Worm (Caenorhabditis elegans) whole organism, L4 larva: ENCODE results near the gene rps-27.

Source experiments
- F10B5.3 ChIP-seq: sonication (generic microtip); optimal IDR thresholded peaks from 2 replicates; lab custom pipeline; 2016; ENCODE audit warnings: mild to moderate bottlenecking, missing genetic modification characterization, missing compliant biosample characterization
- F37D6.2 ChIP-seq: sonication (generic microtip); optimal IDR thresholded peaks from 2 replicates; lab custom pipeline; 2016; ENCODE audit warnings: mild to moderate bottlenecking, missing genetic modification characterization, missing compliant biosample characterization
- F49E8.2 ChIP-seq: sonication (generic microtip); optimal IDR thresholded peaks from 2 replicates; lab custom pipeline; 2016; ENCODE audit warnings: missing compliant biosample characterization, mild to moderate bottlenecking, missing genetic modification characterization, borderline replicate concordance
- R02D3.7 ChIP-seq: fragments of 150-350 bp; sonication (generic microtip); optimal IDR thresholded peaks from 3 replicates; lab custom pipeline; 2014; ENCODE audit warnings: missing biosample characterization, missing genetic modification characterization
- Y5F2A.4 ChIP-seq: fragments of 200-800 bp; sonication (Bioruptor generic); optimal IDR thresholded peaks from 2 replicates; lab custom pipeline; 2018; ENCODE audit warnings: mild to moderate bottlenecking, missing genetic modification characterization, missing compliant biosample characterization
- aly-2 ChIP-seq: sonication (generic microtip); optimal IDR thresholded peaks from 2 replicates; lab custom pipeline; 2018; ENCODE audit warnings: missing biosample characterization, missing genetic modification characterization
- arid-1 ChIP-seq: fragments of 200-800 bp; sonication (Bioruptor generic); conservative IDR thresholded peaks from 2 replicates; pipeline ENCODE4 v1.3.6; 2022; ENCODE audit warnings: missing genetic modification reagents, missing genetic modification characterization, missing compliant biosample characterization
- ceh-62 ChIP-seq: sonication (generic microtip); optimal IDR thresholded peaks from 2 replicates; lab custom pipeline; 2017; ENCODE audit warnings: missing biosample characterization, missing genetic modification characterization
- cey-2 ChIP-seq: sonication (generic microtip); optimal IDR thresholded peaks from 3 replicates; lab custom pipeline; 2017; ENCODE audit warnings: missing genetic modification characterization, mild to moderate bottlenecking, missing compliant biosample characterization, antibody characterized with exemption, borderline replicate concordance; ENCODE audit not compliant: insufficient read depth
- dmd-6 ChIP-seq: fragments of 200-800 bp; sonication (Bioruptor generic); IDR thresholded peaks from 2 replicates; pipeline ENCODE4 v1.3.6; 2022; ENCODE audit warnings: missing genetic modification reagents, missing genetic modification characterization, missing compliant biosample characterization
- dpl-1 ChIP-seq: fragments of 150-350 bp; optimal IDR thresholded peaks from 2 replicates; lab custom pipeline; 2014; ENCODE audit warnings: missing biosample characterization, missing genetic modification reagents, missing genetic modification characterization
- duxl-1 ChIP-seq: sonication (generic microtip); optimal IDR thresholded peaks from 2 replicates; lab custom pipeline; 2016; ENCODE audit warnings: mild to moderate bottlenecking, missing genetic modification characterization, moderate library complexity, missing compliant biosample characterization; ENCODE audit not compliant: poor library complexity
- dve-1 ChIP-seq: sonication (generic microtip); optimal IDR thresholded peaks from 2 replicates; lab custom pipeline; 2017; ENCODE audit warnings: antibody characterized with exemption, mild to moderate bottlenecking, missing genetic modification characterization, missing compliant biosample characterization; ENCODE audit not compliant: insufficient read depth
- egl-27 ChIP-seq: sonication (generic microtip); optimal IDR thresholded peaks from 3 replicates; lab custom pipeline; 2017; ENCODE audit warnings: missing biosample characterization, missing genetic modification reagents, missing genetic modification characterization
- hif-1 ChIP-seq, 2 experiments: sonication (generic microtip); optimal IDR thresholded peaks; 2 replicates each; lab custom pipeline; 2016 to 2017; ENCODE audit warnings: missing compliant biosample characterization in 2 of 2, missing genetic modification characterization in 2 of 2, missing genetic modification reagents in 2 of 2, missing genotype in 2 of 2, mild to moderate bottlenecking in 1 of 2
- hlh-11 ChIP-seq: fragments of 200-800 bp; sonication (Bioruptor generic); optimal IDR thresholded peaks from 2 replicates; lab custom pipeline; 2018; ENCODE audit warnings: mild to moderate bottlenecking, missing genetic modification characterization, missing compliant biosample characterization
- hlh-30 ChIP-seq: sonication (generic microtip); optimal IDR thresholded peaks from 2 replicates; lab custom pipeline; 2017; ENCODE audit warnings: antibody characterized with exemption, mild to moderate bottlenecking, missing genetic modification characterization, missing compliant biosample characterization; ENCODE audit not compliant: insufficient read depth
- hmg-1.1 ChIP-seq: fragments of 200-800 bp; sonication (Bioruptor generic); IDR thresholded peaks from 2 replicates; pipeline ENCODE4 v1.3.6; 2022; ENCODE audit warnings: missing genetic modification reagents, missing genetic modification characterization, missing compliant biosample characterization
- lin-15B ChIP-seq: fragments of 150-350 bp; sonication (generic microtip); optimal IDR thresholded peaks from 3 replicates; lab custom pipeline; 2014; ENCODE audit warnings: missing biosample characterization, missing genetic modification characterization
- lin-38 ChIP-seq: fragments of 200-800 bp; sonication (Bioruptor generic); IDR thresholded peaks from 2 replicates; pipeline ENCODE4 v1.3.6; 2022; ENCODE audit warnings: missing genetic modification reagents, missing genetic modification characterization, missing compliant biosample characterization
- lir-3 ChIP-seq: sonication (generic microtip); optimal IDR thresholded peaks from 2 replicates; lab custom pipeline; 2016; ENCODE audit warnings: mild to moderate bottlenecking, missing genetic modification characterization, missing compliant biosample characterization
- lsy-2 ChIP-seq, 2 experiments: fragments of 150-350 bp in 1 of 2; sonication (generic microtip) in 1 of 2; optimal IDR thresholded peaks; 2 replicates each; lab custom pipeline; 2014 to 2017; ENCODE audit warnings: missing biosample characterization in 2 of 2, missing genetic modification characterization in 2 of 2
- mdl-1 ChIP-seq, 2 experiments: fragments of 150-350 bp in 1 of 2; sonication (generic microtip) in 1 of 2; optimal IDR thresholded peaks; 2 replicates each; lab custom pipeline; 2014 to 2017; ENCODE audit warnings: missing biosample characterization in 2 of 2, missing genetic modification characterization in 2 of 2
- mdt-29 ChIP-seq: fragments of 200-800 bp; sonication (Bioruptor generic); IDR thresholded peaks from 2 replicates; pipeline ENCODE4 v1.3.6; 2022; ENCODE audit warnings: missing genetic modification reagents, missing genetic modification characterization, missing compliant biosample characterization
- mep-1 ChIP-seq: fragments of 150-350 bp; sonication (generic microtip); optimal IDR thresholded peaks from 3 replicates; lab custom pipeline; 2014; ENCODE audit warnings: missing biosample characterization, missing genetic modification characterization
- mes-2 ChIP-seq: sonication (generic microtip); optimal IDR thresholded peaks from 2 replicates; lab custom pipeline; 2016; ENCODE audit warnings: missing genotype, mild to moderate bottlenecking, missing genetic modification characterization, missing compliant biosample characterization; ENCODE audit not compliant: poor library complexity, severe bottlenecking
- mxl-3 ChIP-seq: fragments of 200-800 bp; sonication (Bioruptor generic); optimal IDR thresholded peaks from 2 replicates; lab custom pipeline; 2018; ENCODE audit warnings: mild to moderate bottlenecking, missing genetic modification characterization, missing compliant biosample characterization
- nhr-10 ChIP-seq: fragments of 150-350 bp; optimal IDR thresholded peaks from 2 replicates; lab custom pipeline; 2014; ENCODE audit warnings: missing biosample characterization, missing genetic modification characterization
- nhr-102 ChIP-seq: sonication (generic microtip); optimal IDR thresholded peaks from 2 replicates; lab custom pipeline; 2016; ENCODE audit warnings: mild to moderate bottlenecking, missing genetic modification characterization, moderate library complexity, missing compliant biosample characterization
- nhr-111 ChIP-seq: fragments of 200-800 bp; sonication (Bioruptor generic); optimal IDR thresholded peaks from 2 replicates; lab custom pipeline; 2018; ENCODE audit warnings: mild to moderate bottlenecking, missing genetic modification characterization, missing compliant biosample characterization
- nhr-28 ChIP-seq: fragments of 150-350 bp; optimal IDR thresholded peaks from 2 replicates; lab custom pipeline; 2014; ENCODE audit warnings: missing biosample characterization, missing genetic modification characterization
- nhr-41 ChIP-seq: fragments of 200-800 bp; sonication (Bioruptor generic); IDR thresholded peaks from 2 replicates; pipeline ENCODE4 v1.3.6; 2022; ENCODE audit warnings: missing genetic modification reagents, missing genetic modification characterization, missing compliant biosample characterization
- nhr-42 ChIP-seq: fragments of 200-800 bp; sonication (Bioruptor generic); IDR thresholded peaks from 2 replicates; pipeline ENCODE4 v1.3.6; 2022; ENCODE audit warnings: missing genetic modification characterization, missing compliant biosample characterization
- nhr-77 ChIP-seq: fragments of 150-350 bp; optimal IDR thresholded peaks from 2 replicates; lab custom pipeline; 2014; ENCODE audit warnings: missing biosample characterization, missing genetic modification characterization
- pha-4 ChIP-seq, 2 experiments: fragments of 150-350 bp in 1 of 2; fragments of 200-800 bp in 1 of 2; sonication (Bioruptor generic) in 1 of 2; IDR thresholded peaks in 1 of 2; optimal IDR thresholded peaks in 1 of 2; 2 replicates each; pipeline versions ENCODE4 v1.3.6 to Lab custom; 2014 to 2022; ENCODE audit warnings: missing genetic modification characterization in 2 of 2, missing genetic modification reagents in 2 of 2, missing biosample characterization in 1 of 2, missing compliant biosample characterization in 1 of 2
- saeg-2 ChIP-seq: fragments of 200-800 bp; sonication (Bioruptor generic); IDR thresholded peaks from 2 replicates; pipeline ENCODE4 v1.3.6; 2022; ENCODE audit warnings: missing genetic modification reagents, missing genetic modification characterization, missing compliant biosample characterization
- tag-97 ChIP-seq: fragments of 200-800 bp; sonication (Bioruptor generic); IDR thresholded peaks from 2 replicates; pipeline ENCODE4 v1.3.6; 2022; ENCODE audit warnings: missing genetic modification characterization, missing compliant biosample characterization
- unc-130 ChIP-seq: sonication (generic microtip); optimal IDR thresholded peaks from 2 replicates; lab custom pipeline; 2016; ENCODE audit warnings: missing genetic modification reagents, missing genetic modification characterization, missing compliant biosample characterization
- unc-39 ChIP-seq: sonication (generic microtip); optimal IDR thresholded peaks from 2 replicates; lab custom pipeline; 2017; ENCODE audit warnings: missing biosample characterization, missing genetic modification characterization
- unc-62 ChIP-seq, 3 experiments: fragments of 150-350 bp in 1 of 3; sonication (generic microtip); optimal IDR thresholded peaks in 2 of 3; peaks in 1 of 3; 1 replicate in 1 of 3; 2 replicates in 2 of 3; lab custom pipeline; 2014 to 2017; ENCODE audit warnings: missing biosample characterization in 3 of 3, missing genetic modification characterization in 3 of 3, missing genetic modification reagents in 3 of 3, missing genotype in 1 of 3
- vab-7 ChIP-seq: fragments of 200-800 bp; sonication (Bioruptor generic); IDR thresholded peaks from 2 replicates; pipeline ENCODE4 v1.3.6; 2022; ENCODE audit warnings: missing genetic modification reagents, missing genetic modification characterization, missing compliant biosample characterization
- zfp-2 ChIP-seq: sonication (generic microtip); optimal IDR thresholded peaks from 2 replicates; lab custom pipeline; 2016; ENCODE audit warnings: mild to moderate bottlenecking, missing genetic modification characterization, missing compliant biosample characterization
- zfp-3 ChIP-seq: fragments of 200-800 bp; sonication (Bioruptor generic); conservative IDR thresholded peaks from 2 replicates; pipeline ENCODE4 v1.3.6; 2022; ENCODE audit warnings: missing genetic modification reagents, missing genetic modification characterization, missing compliant biosample characterization
- zip-11 ChIP-seq: fragments of 200-800 bp; sonication (Bioruptor generic); IDR thresholded peaks from 2 replicates; pipeline ENCODE4 v1.3.6; 2022; ENCODE audit warnings: missing genetic modification characterization, missing compliant biosample characterization
- ztf-7 ChIP-seq: fragments of 150-350 bp; optimal IDR thresholded peaks from 2 replicates; lab custom pipeline; 2014; ENCODE audit warnings: missing biosample characterization, missing genetic modification characterization

The rps-27 gene

DNA sequence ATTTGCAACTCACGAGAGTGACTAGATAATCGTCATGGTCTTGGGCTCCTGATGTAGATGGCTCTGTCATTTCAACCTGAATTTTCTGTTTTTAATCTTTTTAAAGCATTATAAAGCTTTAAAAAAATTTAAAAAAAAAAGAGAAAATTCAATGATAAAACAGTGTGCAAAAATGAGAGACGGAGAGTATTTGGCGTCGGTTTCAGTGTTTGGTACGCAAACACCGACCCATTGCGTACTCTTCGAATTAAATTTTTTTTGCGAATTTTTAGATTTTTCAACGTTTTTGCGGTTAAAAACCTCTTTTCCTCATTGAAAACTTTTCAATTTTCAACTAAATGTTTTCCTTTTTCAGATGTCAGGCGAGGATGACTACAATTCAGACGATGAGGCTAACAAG is 24.0 kb upstream of the rps-27 start, which contains the start of the genes W03F9.2 and sftb-2:
W03F9.2 (minus strand) TSS at position 153 of the 400 bp plus-strand sequence.
sftb-2 (plus strand) TSS at position 356 of the 400 bp plus-strand sequence.
- no peak for TF ChIP-seq cey-2
- TF ChIP-seq zfp-3 (GFP tag; lab: Robert Waterston, UW), result no peak
- no peak for TF ChIP-seq Y5F2A.4
- TF ChIP-seq lin-38 (GFP tag; lab: Robert Waterston, UW), result peak; percentile 35; the same call in 1 of the 2 replicates
- TF ChIP-seq nhr-42 (GFP tag; lab: Robert Waterston, UW), result no peak
- TF ChIP-seq dve-1 (tag; lab: Kevin White, UChicago), result peak; percentile 59
- TF ChIP-seq zfp-2 (tag; lab: Kevin White, UChicago), result no peak
- TF ChIP-seq unc-62 (GFP tag; optimal IDR thresholded peaks at IDR 0.05 in 1 of 2; lab: Kevin White, UChicago), result no peak
- no peak for TF ChIP-seq unc-62 (tag; optimal IDR thresholded peaks at IDR 0.05; lab: Kevin White, UChicago)
- TF ChIP-seq R02D3.7, result no peak
- TF ChIP-seq mxl-3 (GFP tag; lab: Kevin White, UChicago), result no peak
- peak in 1 of 2 experiments; percentile 59 for TF ChIP-seq lsy-2 (tag; optimal IDR thresholded peaks at IDR 0.05; lab: Kevin White, UChicago)
- TF ChIP-seq nhr-111, result no peak
- no peak for TF ChIP-seq nhr-41 (GFP tag; lab: Robert Waterston, UW)
- TF ChIP-seq mes-2 (tag; lab: Kevin White, UChicago), result peak; percentile 54
- no peak for TF ChIP-seq vab-7 (GFP tag; lab: Robert Waterston, UW)
- no peak for TF ChIP-seq nhr-102 (tag; lab: Kevin White, UChicago)
- TF ChIP-seq egl-27 (tag; lab: Kevin White, UChicago), result no peak
- TF ChIP-seq zip-11, result no peak
- peak; percentile 39 for TF ChIP-seq dpl-1 (GFP tag; lab: Kevin White, UChicago)
- no peak for TF ChIP-seq unc-39 (tag; lab: Kevin White, UChicago)
- TF ChIP-seq hmg-1.1 (GFP tag; lab: Robert Waterston, UW), result no peak
- TF ChIP-seq mep-1 (tag; lab: Kevin White, UChicago), result peak; percentile 15
- no peak for TF ChIP-seq hlh-11 (tag; lab: Kevin White, UChicago)
- TF ChIP-seq lin-15B (tag; lab: Kevin White, UChicago), result no peak

DNA sequence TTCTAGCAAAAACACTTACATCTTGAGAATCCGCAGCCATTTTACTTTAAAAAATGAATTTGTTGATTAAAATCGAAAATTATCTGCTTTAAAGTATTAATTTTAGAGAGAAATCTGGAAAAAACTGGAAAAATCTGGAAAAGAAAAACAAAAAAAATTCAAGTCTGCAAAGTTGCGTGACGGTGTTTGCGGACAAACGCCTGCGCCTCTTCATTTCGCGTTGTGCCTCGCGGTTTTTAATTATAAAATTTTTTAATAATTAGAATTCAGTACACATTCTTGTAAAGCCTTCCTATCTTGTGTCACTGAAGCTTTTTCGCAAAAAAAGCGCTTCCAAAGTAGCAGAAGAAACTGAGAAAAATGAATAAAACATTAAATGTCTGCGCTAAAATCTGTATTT is 22.7 kb upstream of the rps-27 start, which contains the start of gene W03F9.1:
W03F9.1 (minus strand) TSS at position 109 of the 400 bp plus-strand sequence.
- TF ChIP-seq F37D6.2 (tag; lab: Kevin White, UChicago), result no peak
- peak; percentile 32 for TF ChIP-seq hlh-30
- TF ChIP-seq hif-1 (tag; optimal IDR thresholded peaks at IDR 0.05; lab: Kevin White, UChicago), result peak in 1 of 2 experiments; percentile 18
- no peak for TF ChIP-seq mdl-1 (tag; optimal IDR thresholded peaks at IDR 0.05; lab: Kevin White, UChicago)
- peak; percentile 74 for TF ChIP-seq mdt-29
- TF ChIP-seq nhr-77 (tag; lab: Kevin White, UChicago), result no peak
- TF ChIP-seq ceh-62 (tag; lab: Kevin White, UChicago), result no peak
- TF ChIP-seq dmd-6 (GFP tag; lab: Robert Waterston, UW), result peak; percentile 38
- no peak for TF ChIP-seq zfp-2 (tag; lab: Kevin White, UChicago)
- peak; percentile 58 for TF ChIP-seq duxl-1 (tag; lab: Kevin White, UChicago)
- peak; percentile 70 for TF ChIP-seq mes-2 (tag; lab: Kevin White, UChicago)
- TF ChIP-seq dpl-1 (GFP tag; lab: Kevin White, UChicago), result peak; percentile 63
- TF ChIP-seq zfp-3 (GFP tag; lab: Robert Waterston, UW), result 0 out of 2 replicates have a peak, but pooled peaks have one; percentile 32
- TF ChIP-seq mep-1 (tag; lab: Kevin White, UChicago), result peak; percentile 77
- peak; percentile 45 for TF ChIP-seq F10B5.3 (tag; lab: Kevin White, UChicago)
- no peak for TF ChIP-seq nhr-42 (GFP tag; lab: Robert Waterston, UW)
- peak in 1 of 2 experiments; percentile 71 for TF ChIP-seq lsy-2 (tag; optimal IDR thresholded peaks at IDR 0.05; lab: Kevin White, UChicago)
- peak; percentile 26 for TF ChIP-seq ztf-7 (tag; lab: Kevin White, UChicago)
- no peak for TF ChIP-seq aly-2 (tag; lab: Kevin White, UChicago)
- no peak for TF ChIP-seq tag-97 (GFP tag; lab: Robert Waterston, UW)
- no peak for TF ChIP-seq lir-3
- TF ChIP-seq F49E8.2, result peak; percentile 58
- no peak for TF ChIP-seq vab-7 (GFP tag; lab: Robert Waterston, UW)
- TF ChIP-seq nhr-102 (tag; lab: Kevin White, UChicago), result peak; percentile 5
- TF ChIP-seq hmg-1.1 (GFP tag; lab: Robert Waterston, UW), result peak; percentile 65
- no peak for TF ChIP-seq nhr-10 (tag; lab: Kevin White, UChicago)
- TF ChIP-seq unc-130 (GFP tag; lab: Kevin White, UChicago), result peak; percentile 39
- 0 out of 2 replicates have a peak, but pooled peaks have one; percentile 31 for TF ChIP-seq pha-4 (GFP tag; IDR thresholded peaks at IDR 0.05; lab: Robert Waterston, UW)
- TF ChIP-seq pha-4 (tag; optimal IDR thresholded peaks at IDR 0.05; lab: Kevin White, UChicago), result peak; percentile 60
- TF ChIP-seq saeg-2, result no peak
- peak; percentile 20 for TF ChIP-seq nhr-28 (tag; lab: Kevin White, UChicago)
- 0 out of 2 replicates have a peak, but pooled peaks have one; percentile 32 for TF ChIP-seq arid-1
